Worm (Caenorhabditis elegans): Measurements from ENCODE around the gene clec-196.

The clec-196 gene

ce11 chrIV:17248538-17248937, 28.2 kb upstream of the clec-196 start:
- TF ChIP-seq hmbx-1 (tag; optimal IDR thresholded peaks at IDR 0.05) = no peak

- TF ChIP-seq scrt-1 (GFP tag; IDR thresholded peaks at IDR 0.05) (0 out of 2 replicates have a peak, but pooled peaks have one; percentile 31), tbx-11 (GFP tag; IDR thresholded peaks at IDR 0.05) (no peak), flt-1 (GFP tag; IDR thresholded peaks at IDR 0.05) (0 out of 2 replicates have a peak, but pooled peaks have one; percentile 36), pes-1 (GFP tag; IDR thresholded peaks at IDR 0.05) (peak; percentile 72), ama-1 (optimal IDR thresholded peaks at IDR 0.05) (no peak), hmbx-1 (tag; optimal IDR thresholded peaks at IDR 0.05) (no peak), ceh-36 (tag; optimal IDR thresholded peaks at IDR 0.05) (peak; percentile 5), tbx-37 (GFP tag; conservative IDR thresholded peaks at IDR 0.05) (peak; percentile 50; the same call in 1 of the 2 replicates), sea-1 (GFP tag; conservative IDR thresholded peaks at IDR 0.05) (no peak), F13C5.2 (tag; optimal IDR thresholded peaks at IDR 0.05) (peak; percentile 92), hmg-4 (GFP tag; optimal IDR thresholded peaks at IDR 0.05) (peak; percentile 89), hnd-1 (tag; optimal IDR thresholded peaks at IDR 0.05) (peak; percentile 22), tra-4 (tag; optimal IDR thresholded peaks at IDR 0.05) (no peak)
Measured at ce11 chrIV:17249691-17250181, 27.0 kb upstream of the clec-196 start, which contains the start of gene eelo-2. Gene eelo-2 (plus strand): TSS chrIV:17250131.

- TF ChIP-seq ceh-13 (GFP tag; optimal IDR thresholded peaks at IDR 0.05) (no peak), tbx-37 (GFP tag; conservative IDR thresholded peaks at IDR 0.05) (no peak), ceh-36 (tag; optimal IDR thresholded peaks at IDR 0.05) (no peak), ama-1 (optimal IDR thresholded peaks at IDR 0.05) (no peak), hnd-1 (tag; optimal IDR thresholded peaks at IDR 0.05) (no peak), flt-1 (GFP tag; IDR thresholded peaks at IDR 0.05) (no peak), F13C5.2 (tag; optimal IDR thresholded peaks at IDR 0.05) (no peak), aly-1 (tag; optimal IDR thresholded peaks at IDR 0.05) (no peak), B0310.2 (tag; optimal IDR thresholded peaks at IDR 0.05) (no peak), tra-4 (tag; optimal IDR thresholded peaks at IDR 0.05) (no peak), sea-1 (GFP tag; conservative IDR thresholded peaks at IDR 0.05) (no peak), hmbx-1 (tag; optimal IDR thresholded peaks at IDR 0.05) (no peak), tbx-11 (GFP tag; IDR thresholded peaks at IDR 0.05) (no peak), ets-7 (tag; optimal IDR thresholded peaks at IDR 0.05) (no peak), hmg-4 (GFP tag; optimal IDR thresholded peaks at IDR 0.05) (no peak), pes-1 (GFP tag; IDR thresholded peaks at IDR 0.05) (no peak), scrt-1 (GFP tag; IDR thresholded peaks at IDR 0.05) (no peak)
Measured at ce11 chrIV:17253435-17253834, 23.3 kb upstream of the clec-196 start.

ce11 chrIV:17255001-17255400, 21.8 kb upstream of the clec-196 start, which contains the start of gene gtf-2E1:
Gene gtf-2E1 (plus strand): TSS chrIV:17255301.
- no peak for TF ChIP-seq pes-1 (GFP tag; IDR thresholded peaks at IDR 0.05)
- TF ChIP-seq ama-1 (optimal IDR thresholded peaks at IDR 0.05) = no peak
- TF ChIP-seq ets-7 (tag; optimal IDR thresholded peaks at IDR 0.05) = no peak
- TF ChIP-seq ceh-13 (GFP tag; optimal IDR thresholded peaks at IDR 0.05) = no peak
- TF ChIP-seq F13C5.2 (tag; optimal IDR thresholded peaks at IDR 0.05) = no peak
- no peak for TF ChIP-seq ceh-36 (tag; optimal IDR thresholded peaks at IDR 0.05)
- TF ChIP-seq flt-1 (GFP tag; IDR thresholded peaks at IDR 0.05) = no peak
- TF ChIP-seq aly-1 (tag; optimal IDR thresholded peaks at IDR 0.05) = no peak

ce11 chrIV:17258824-17259223, 17.9 kb upstream of the clec-196 start:
- TF ChIP-seq sea-1 (GFP tag; conservative IDR thresholded peaks at IDR 0.05) (no peak), aly-1 (tag; optimal IDR thresholded peaks at IDR 0.05) (no peak), ama-1 (optimal IDR thresholded peaks at IDR 0.05) (no peak), tbx-37 (GFP tag; conservative IDR thresholded peaks at IDR 0.05) (no peak), pes-1 (GFP tag; IDR thresholded peaks at IDR 0.05) (no peak), tra-4 (tag; optimal IDR thresholded peaks at IDR 0.05) (no peak), hnd-1 (tag; optimal IDR thresholded peaks at IDR 0.05) (no peak), B0310.2 (tag; optimal IDR thresholded peaks at IDR 0.05) (no peak), hmbx-1 (tag; optimal IDR thresholded peaks at IDR 0.05) (no peak), ets-7 (tag; optimal IDR thresholded peaks at IDR 0.05) (no peak), ceh-36 (tag; optimal IDR thresholded peaks at IDR 0.05) (no peak), F13C5.2 (tag; optimal IDR thresholded peaks at IDR 0.05) (no peak), tbx-11 (GFP tag; IDR thresholded peaks at IDR 0.05) (no peak), hmg-4 (GFP tag; optimal IDR thresholded peaks at IDR 0.05) (no peak), ceh-13 (GFP tag; optimal IDR thresholded peaks at IDR 0.05) (no peak), flt-1 (GFP tag; IDR thresholded peaks at IDR 0.05) (no peak), scrt-1 (GFP tag; IDR thresholded peaks at IDR 0.05) (no peak)

- no peak for TF ChIP-seq ceh-36 (tag; optimal IDR thresholded peaks at IDR 0.05)
- no peak for TF ChIP-seq sea-1 (GFP tag; conservative IDR thresholded peaks at IDR 0.05)
- TF ChIP-seq pes-1 (GFP tag; IDR thresholded peaks at IDR 0.05) = no peak
Measured at ce11 chrIV:17259310-17259709, 17.4 kb upstream of the clec-196 start, which contains the start of gene phyh-1. Gene phyh-1 (minus strand): TSS chrIV:17259410.

- TF ChIP-seq flt-1 (GFP tag; IDR thresholded peaks at IDR 0.05) = no peak
- no peak for TF ChIP-seq tra-4 (tag; optimal IDR thresholded peaks at IDR 0.05)
- no peak for TF ChIP-seq tbx-37 (GFP tag; conservative IDR thresholded peaks at IDR 0.05)
Measured at ce11 chrIV:17262385-17262784, 14.4 kb upstream of the clec-196 start, which contains the start of gene ZK550.6. Gene ZK550.6 (minus strand): TSS chrIV:17262485.

- no peak for TF ChIP-seq hmg-4 (GFP tag; optimal IDR thresholded peaks at IDR 0.05)
Measured at ce11 chrIV:17263714-17264113, 13.0 kb upstream of the clec-196 start.

- TF ChIP-seq hmbx-1 (tag; optimal IDR thresholded peaks at IDR 0.05) (no peak), F13C5.2 (tag; optimal IDR thresholded peaks at IDR 0.05) (no peak), hmg-4 (GFP tag; optimal IDR thresholded peaks at IDR 0.05) (no peak), flt-1 (GFP tag; IDR thresholded peaks at IDR 0.05) (no peak), scrt-1 (GFP tag; IDR thresholded peaks at IDR 0.05) (no peak), pes-1 (GFP tag; IDR thresholded peaks at IDR 0.05) (no peak), ama-1 (optimal IDR thresholded peaks at IDR 0.05) (no peak), ceh-13 (GFP tag; optimal IDR thresholded peaks at IDR 0.05) (no peak), ets-7 (tag; optimal IDR thresholded peaks at IDR 0.05) (no peak), sea-1 (GFP tag; conservative IDR thresholded peaks at IDR 0.05) (no peak), tbx-11 (GFP tag; IDR thresholded peaks at IDR 0.05) (no peak), aly-1 (tag; optimal IDR thresholded peaks at IDR 0.05) (no peak), tbx-37 (GFP tag; conservative IDR thresholded peaks at IDR 0.05) (no peak), hnd-1 (tag; optimal IDR thresholded peaks at IDR 0.05) (no peak), B0310.2 (tag; optimal IDR thresholded peaks at IDR 0.05) (no peak), ceh-36 (tag; optimal IDR thresholded peaks at IDR 0.05) (no peak), tra-4 (tag; optimal IDR thresholded peaks at IDR 0.05) (no peak)
Measured at ce11 chrIV:17264714-17265113, 12.0 kb upstream of the clec-196 start, which contains the start of gene F26D10.13. Gene F26D10.13 (minus strand): TSS chrIV:17264814.

Measured in whole organism, early embryonic.